Worm (Caenorhabditis elegans): Measurements from ENCODE around the gene F54H5.3.

The F54H5.3 gene

DNA sequence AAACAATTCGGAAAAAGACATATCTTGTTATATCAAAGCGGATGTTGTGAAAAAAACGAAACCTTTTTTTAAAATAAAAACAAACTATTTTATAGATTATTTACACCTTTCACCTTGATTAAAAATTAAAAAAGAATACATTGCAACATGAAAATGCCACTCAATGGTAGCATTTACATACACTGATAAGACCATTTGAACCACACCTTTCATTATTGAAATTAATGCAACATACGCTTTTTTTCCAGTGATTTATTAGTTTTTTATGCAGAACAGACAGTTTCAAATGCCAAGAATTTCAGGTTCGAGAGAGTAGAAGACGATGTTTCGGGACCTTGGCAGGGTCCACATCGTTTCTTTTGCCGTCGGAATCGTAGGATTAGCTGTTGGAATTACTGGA is 44.6 kb downstream of the F54H5.3 start, which contains the start of gene T19D12.1:
TSS of gene T19D12.1 (plus strand) at position 301 of the 400 bp plus-strand sequence.
- TF ChIP-seq pqm-1 (tag; optimal IDR thresholded peaks at IDR 0.05) (peak; percentile 25), Y75B8A.6 (GFP tag; IDR thresholded peaks at IDR 0.05) (no peak), lin-13 (GFP tag; optimal IDR thresholded peaks at IDR 0.05) (no peak), F10B5.3 (tag; optimal IDR thresholded peaks at IDR 0.05) (no peak), daf-16 (GFP tag; optimal IDR thresholded peaks at IDR 0.05) (no peak), daf-16 (tag; optimal IDR thresholded peaks at IDR 0.05) (peak; percentile 5), saeg-2 (GFP tag; IDR thresholded peaks at IDR 0.05) (no peak), unc-62 (GFP tag; optimal IDR thresholded peaks at IDR 0.05 in 1 of 2) (peak in 1 of 2 experiments; percentile 0), unc-62 (tag; optimal IDR thresholded peaks at IDR 0.05) (no peak), dmd-6 (GFP tag; IDR thresholded peaks at IDR 0.05) (peak; percentile 28; the same call in 1 of the 2 replicates), madf-5 (GFP tag; IDR thresholded peaks at IDR 0.05) (no peak)

DNA sequence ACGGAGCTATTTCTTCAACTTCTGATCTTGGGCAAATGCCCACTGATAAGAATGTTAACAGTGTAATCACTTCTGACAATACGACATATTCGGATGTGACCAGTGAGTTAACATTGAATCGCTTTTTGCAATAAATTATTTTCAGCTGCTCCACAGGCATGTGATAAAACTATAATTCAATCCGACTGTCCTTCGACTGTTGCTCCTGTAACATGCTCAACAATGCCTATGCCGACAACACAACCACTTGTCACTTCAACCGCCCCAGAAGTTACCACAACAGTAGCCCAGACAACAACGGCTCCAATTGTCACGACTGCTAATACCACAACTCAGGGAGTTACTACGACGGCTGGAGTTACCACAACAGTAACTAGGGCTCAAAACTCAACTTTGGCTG is 45.5 kb downstream of the F54H5.3 start:
- no peak for TF ChIP-seq ceh-32 (tag; optimal IDR thresholded peaks at IDR 0.05; ENCODE audit: poor library complexity)
- TF ChIP-seq unc-62 (GFP tag; optimal IDR thresholded peaks at IDR 0.05 in 1 of 2), result peak in 1 of 2 experiments; percentile 92
- TF ChIP-seq unc-62 (tag; optimal IDR thresholded peaks at IDR 0.05), result no peak

DNA sequence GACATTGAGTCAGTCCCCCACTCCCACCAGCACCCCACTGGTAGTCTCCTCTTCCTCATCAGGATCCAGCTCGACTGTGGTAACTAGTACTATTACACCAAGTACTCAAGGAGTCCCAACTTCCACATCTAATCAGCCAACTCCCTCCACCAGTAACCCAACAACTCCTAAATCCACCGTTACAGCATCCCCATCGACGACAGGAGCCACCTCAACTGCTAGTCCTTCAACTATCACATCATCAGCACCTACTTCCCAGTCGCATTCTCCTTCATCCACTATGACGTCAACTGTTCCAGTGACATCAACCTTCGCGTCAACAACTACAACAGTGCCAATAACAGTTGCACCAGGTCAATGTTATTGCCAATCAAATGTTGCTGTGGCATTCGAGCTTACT is 46.5 kb downstream of the F54H5.3 start:
- TF ChIP-seq fkh-10 (GFP tag; optimal IDR thresholded peaks at IDR 0.05) (no peak), unc-62 (GFP tag; optimal IDR thresholded peaks at IDR 0.05 in 1 of 2) (peak in 1 of 2 experiments; percentile 96), unc-62 (tag; optimal IDR thresholded peaks at IDR 0.05) (no peak)

Measured in whole organism, L4 larva.